Worm (Caenorhabditis elegans) whole organism, L4 larva: ENCODE measurements around the gene W07A12.8.

Experiments
- Y75B8A.6 ChIP-seq: fragments of 200-800 bp; sonication (Bioruptor generic); IDR thresholded peaks from 2 replicates; pipeline ENCODE4 v1.3.6; 2022; ENCODE audit warnings: missing genetic modification reagents, missing genetic modification characterization, missing compliant biosample characterization
- aly-2 ChIP-seq: sonication (generic microtip); optimal IDR thresholded peaks from 2 replicates; lab custom pipeline; 2018; ENCODE audit warnings: missing biosample characterization, missing genetic modification characterization
- ctbp-1 ChIP-seq: fragments of 200-800 bp; sonication (Bioruptor generic); IDR thresholded peaks from 2 replicates; pipeline ENCODE4 v1.3.6; 2022; ENCODE audit warnings: missing genetic modification reagents, missing genetic modification characterization, missing compliant biosample characterization
- dmd-8 ChIP-seq: fragments of 200-800 bp; sonication (Bioruptor generic); IDR thresholded peaks from 2 replicates; pipeline ENCODE4 v1.3.6; 2022; ENCODE audit warnings: missing genetic modification characterization, missing compliant biosample characterization
- dpl-1 ChIP-seq: fragments of 150-350 bp; optimal IDR thresholded peaks from 2 replicates; lab custom pipeline; 2014; ENCODE audit warnings: missing biosample characterization, missing genetic modification reagents, missing genetic modification characterization
- hmg-1.1 ChIP-seq: fragments of 200-800 bp; sonication (Bioruptor generic); IDR thresholded peaks from 2 replicates; pipeline ENCODE4 v1.3.6; 2022; ENCODE audit warnings: missing genetic modification reagents, missing genetic modification characterization, missing compliant biosample characterization
- lsy-2 ChIP-seq, 2 experiments: fragments of 150-350 bp in 1 of 2; sonication (generic microtip) in 1 of 2; optimal IDR thresholded peaks; 2 replicates each; lab custom pipeline; 2014 to 2017; ENCODE audit warnings: missing biosample characterization in 2 of 2, missing genetic modification characterization in 2 of 2
- mdl-1 ChIP-seq, 2 experiments: fragments of 150-350 bp in 1 of 2; sonication (generic microtip) in 1 of 2; optimal IDR thresholded peaks; 2 replicates each; lab custom pipeline; 2014 to 2017; ENCODE audit warnings: missing biosample characterization in 2 of 2, missing genetic modification characterization in 2 of 2
- nhr-41 ChIP-seq: fragments of 200-800 bp; sonication (Bioruptor generic); IDR thresholded peaks from 2 replicates; pipeline ENCODE4 v1.3.6; 2022; ENCODE audit warnings: missing genetic modification reagents, missing genetic modification characterization, missing compliant biosample characterization
- nhr-77 ChIP-seq: fragments of 150-350 bp; optimal IDR thresholded peaks from 2 replicates; lab custom pipeline; 2014; ENCODE audit warnings: missing biosample characterization, missing genetic modification characterization
- snpc-4 ChIP-seq: fragments of 150-350 bp; optimal IDR thresholded peaks from 2 replicates; lab custom pipeline; 2014; ENCODE audit warnings: missing biosample characterization, missing genetic modification characterization
- tra-1 ChIP-seq: fragments of 200-800 bp; sonication (Bioruptor generic); IDR thresholded peaks from 2 replicates; pipeline ENCODE4 v1.3.6; 2022; ENCODE audit warnings: missing genetic modification reagents, missing genetic modification characterization, missing compliant biosample characterization
- ztf-11 ChIP-seq: fragments of 150-350 bp; optimal IDR thresholded peaks from 2 replicates; lab custom pipeline; 2014; ENCODE audit warnings: missing biosample characterization, missing genetic modification characterization
- ztf-7 ChIP-seq: fragments of 150-350 bp; optimal IDR thresholded peaks from 2 replicates; lab custom pipeline; 2014; ENCODE audit warnings: missing biosample characterization, missing genetic modification characterization

- no peak for TF ChIP-seq ctbp-1 (GFP tag; lab: Robert Waterston, UW)
- TF ChIP-seq ztf-7 (tag; lab: Kevin White, UChicago), result no peak
- TF ChIP-seq snpc-4 (tag; lab: Kevin White, UChicago), result no peak
- no peak for TF ChIP-seq mdl-1 (tag; optimal IDR thresholded peaks at IDR 0.05; lab: Kevin White, UChicago)
- TF ChIP-seq aly-2, result no peak
- TF ChIP-seq nhr-41 (GFP tag; lab: Robert Waterston, UW), result no peak
- no peak for TF ChIP-seq ztf-11 (tag; lab: Kevin White, UChicago)
- no peak for TF ChIP-seq nhr-77
- no peak for TF ChIP-seq dpl-1 (GFP tag; lab: Kevin White, UChicago)
- TF ChIP-seq hmg-1.1 (GFP tag; lab: Robert Waterston, UW), result no peak
- no peak for TF ChIP-seq Y75B8A.6 (GFP tag; lab: Robert Waterston, UW)
- TF ChIP-seq tra-1 (GFP tag; lab: Robert Waterston, UW), result no peak
- TF ChIP-seq dmd-8, result no peak
- no peak for TF ChIP-seq lsy-2 (tag; optimal IDR thresholded peaks at IDR 0.05; lab: Kevin White, UChicago)
Observed at ce11 chrII:9178811-9179210, 13.2 kb upstream of the W07A12.8 start.
